Worm (Caenorhabditis elegans): ENCODE measurements around the gene K02A2.5.

ce11 chrII:7419563-7419962, 7.7 kb upstream of the K02A2.5 start:
- no peak for TF ChIP-seq F13H6.1 (tag; optimal IDR thresholded peaks at IDR 0.05)
- TF ChIP-seq elt-2 (tag; optimal IDR thresholded peaks at IDR 0.05), result no peak
- no peak for TF ChIP-seq pqm-1 (tag; optimal IDR thresholded peaks at IDR 0.05)
- no peak for TF ChIP-seq ceh-31 (tag; optimal IDR thresholded peaks at IDR 0.05)
- TF ChIP-seq nhr-11 (tag; optimal IDR thresholded peaks at IDR 0.05), result no peak
- no peak for TF ChIP-seq ceh-9 (tag; optimal IDR thresholded peaks at IDR 0.05)
- no peak for TF ChIP-seq syd-9 (tag; optimal IDR thresholded peaks at IDR 0.05)
- no peak for TF ChIP-seq elt-4 (tag; optimal IDR thresholded peaks at IDR 0.05)
- TF ChIP-seq ama-1 (optimal IDR thresholded peaks at IDR 0.05), result no peak
- TF ChIP-seq hlh-6 (tag; optimal IDR thresholded peaks at IDR 0.05), result no peak

All from whole organism, late embryonic.